Worm (Caenorhabditis elegans) whole organism, L3 larva: ENCODE measurements around the gene enri-1.

Experiments
- ceh-82 ChIP-seq: fragments of 150-350 bp; optimal IDR thresholded peaks from 2 replicates; lab custom pipeline; 2014; ENCODE audit warnings: missing biosample characterization, missing genetic modification characterization
- daf-12 ChIP-seq: fragments of 150-350 bp; optimal IDR thresholded peaks from 2 replicates; lab custom pipeline; 2014; ENCODE audit warnings: missing biosample characterization, missing genetic modification reagents, missing genetic modification characterization
- egl-27 ChIP-seq: sonication (generic microtip); optimal IDR thresholded peaks from 4 replicates; lab custom pipeline; 2017; ENCODE audit warnings: missing biosample characterization, missing genetic modification reagents, missing genetic modification characterization
- fkh-10 ChIP-seq: sonication (generic microtip); optimal IDR thresholded peaks from 2 replicates; lab custom pipeline; 2017; ENCODE audit warnings: missing biosample characterization, missing genetic modification reagents, missing genetic modification characterization
- lin-39 ChIP-seq: fragments of 150-350 bp; optimal IDR thresholded peaks from 2 replicates; lab custom pipeline; 2018; ENCODE audit warnings: missing biosample characterization, missing genetic modification reagents, missing genetic modification characterization
- mml-1 ChIP-seq: fragments of 150-350 bp; sonication (generic microtip); optimal IDR thresholded peaks from 3 replicates; lab custom pipeline; 2014; ENCODE audit warnings: missing biosample characterization, missing genetic modification characterization
- nfya-1 ChIP-seq: sonication (generic microtip); optimal IDR thresholded peaks from 2 replicates; lab custom pipeline; 2017; ENCODE audit warnings: missing genetic modification characterization, mild to moderate bottlenecking, missing compliant biosample characterization, antibody characterized with exemption, moderate library complexity; ENCODE audit not compliant: insufficient read depth
- nhr-11 ChIP-seq: fragments of 150-350 bp; optimal IDR thresholded peaks from 2 replicates; lab custom pipeline; 2014; ENCODE audit warnings: missing biosample characterization, missing genetic modification characterization
- nhr-23 ChIP-seq: fragments of 150-350 bp; optimal IDR thresholded peaks from 2 replicates; lab custom pipeline; 2014; ENCODE audit warnings: missing biosample characterization, missing genetic modification reagents, missing genetic modification characterization
- nhr-43 ChIP-seq: sonication (generic microtip); optimal IDR thresholded peaks from 2 replicates; lab custom pipeline; 2016; ENCODE audit warnings: mild to moderate bottlenecking, missing genetic modification characterization, missing compliant biosample characterization; ENCODE audit not compliant: poor library complexity, severe bottlenecking
- nhr-76 ChIP-seq: fragments of 150-350 bp; sonication (generic microtip); optimal IDR thresholded peaks from 5 replicates; lab custom pipeline; 2014; ENCODE audit warnings: missing biosample characterization, missing genetic modification characterization
- unc-62 ChIP-seq: fragments of 150-350 bp; sonication (generic microtip); optimal IDR thresholded peaks from 4 replicates; lab custom pipeline; 2014; ENCODE audit warnings: missing biosample characterization, missing genetic modification reagents, missing genetic modification characterization

enri-1 gene

DNA sequence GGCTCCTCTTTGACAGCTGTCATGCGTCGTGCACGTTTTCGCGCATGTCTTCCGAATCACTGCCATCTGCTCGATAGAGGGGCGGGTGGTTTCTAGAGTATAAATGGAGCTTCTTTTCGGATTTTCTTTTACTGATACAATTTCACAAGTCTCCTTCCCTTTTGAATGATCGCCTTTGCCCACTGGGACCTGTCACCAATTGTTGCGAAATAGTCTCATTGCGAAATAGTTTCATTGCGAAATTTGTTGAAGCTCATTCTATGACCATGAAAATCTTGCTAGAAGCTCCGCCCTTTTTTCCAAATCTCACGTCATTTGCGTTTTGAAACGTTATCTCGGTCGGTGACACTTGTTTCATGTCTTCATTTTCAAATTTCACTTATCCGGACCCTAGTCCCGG lies 52.0 kb downstream of the enri-1 start:
- TF ChIP-seq nfya-1: no peak
- peak; percentile 24 for TF ChIP-seq ceh-82 (tag; lab: Kevin White, UChicago)
- TF ChIP-seq lin-39: peak; percentile 54
- peak; percentile 11 for TF ChIP-seq unc-62 (GFP tag; lab: Kevin White, UChicago)
- no peak for TF ChIP-seq nhr-11
- TF ChIP-seq fkh-10 (GFP tag; lab: Kevin White, UChicago): no peak

ce11 chrII:2288798-2289197 lies 52.6 kb downstream of the enri-1 start, which contains the start of the genes K09F6.10 and K09F6.13:
K09F6.10 (minus strand) TSS chrII:2288883.
K09F6.13 (plus strand) TSS chrII:2289114.
- TF ChIP-seq nhr-11 (no peak), nhr-23 (tag; lab: Kevin White, UChicago) (no peak), nhr-43 (tag; lab: Kevin White, UChicago) (no peak), nhr-76 (tag; lab: Kevin White, UChicago) (no peak), daf-12 (no peak), lin-39 (peak; percentile 33), mml-1 (no peak), egl-27 (tag; lab: Kevin White, UChicago) (no peak)
